Fruit fly (Drosophila melanogaster) whole organism: Measurements from ENCODE around the gene CG18508.

ENCODE experiments used
- CG8478 ChIP-seq: fragments of >200 bp; optimal IDR thresholded peaks from 2 replicates; lab custom pipeline; 2018; ENCODE audit warnings: inconsistent platforms
- Dll ChIP-seq: fragments of >200 bp; optimal IDR thresholded peaks from 2 replicates; lab custom pipeline; 2017
- EcR ChIP-seq, 2 experiments: fragments of >200 bp; optimal IDR thresholded peaks; 2 replicates each; lab custom pipeline; 2017; ENCODE audit warnings: missing biosample characterization in 2 of 2, missing genetic modification characterization in 2 of 2, missing genetic modification reagents in 2 of 2
- pan ChIP-seq: fragments of >200 bp; optimal IDR thresholded peaks from 2 replicates; lab custom pipeline; 2017
- psq ChIP-seq: fragments of >200 bp; optimal IDR thresholded peaks from 2 replicates; lab custom pipeline; 2017
- usp ChIP-seq: fragments of >200 bp; optimal IDR thresholded peaks from 2 replicates; lab custom pipeline; 2017; ENCODE audit warnings: missing biosample characterization, missing genetic modification characterization, mixed read lengths

- TF ChIP-seq pan (lab: Kevin White, UChicago) (no peak), usp (GFP tag; lab: Kevin White, UChicago) (no peak), EcR (GFP tag; optimal IDR thresholded peaks at IDR 0.05; lab: Kevin White, UChicago) (no peak), Dll (lab: Kevin White, UChicago) (no peak), psq (lab: Kevin White, UChicago) (no peak), CG8478 (lab: Kevin White, UChicago) (no peak)
Observed at dm6 chrX:3131978-3132377, 41.0 kb downstream of the CG18508 start.
